Worm (Caenorhabditis elegans): ENCODE results near the gene btb-8.

- TF ChIP-seq nhr-76 (tag; optimal IDR thresholded peaks at IDR 0.05) (no peak), hlh-1 (tag; optimal IDR thresholded peaks at IDR 0.05) (no peak), ztf-11 (tag; optimal IDR thresholded peaks at IDR 0.05) (no peak), pha-4 (tag; optimal IDR thresholded peaks at IDR 0.05) (no peak), unc-39 (tag; optimal IDR thresholded peaks at IDR 0.05) (no peak), ces-1 (GFP tag; optimal IDR thresholded peaks at IDR 0.05) (no peak), nhr-28 (tag; optimal IDR thresholded peaks at IDR 0.05) (no peak), elt-3 (tag; optimal IDR thresholded peaks at IDR 0.05) (no peak), nhr-237 (tag; optimal IDR thresholded peaks at IDR 0.05) (no peak), mep-1 (tag; optimal IDR thresholded peaks at IDR 0.05) (no peak), ceh-83 (GFP tag; optimal IDR thresholded peaks at IDR 0.05) (no peak), M03D4.4 (tag; optimal IDR thresholded peaks at IDR 0.05) (no peak), tbx-8 (GFP tag; optimal IDR thresholded peaks at IDR 0.05) (no peak), cnd-1 (tag; optimal IDR thresholded peaks at IDR 0.05) (no peak)
Measured at ce11 chrII:1682218-1682617, 40.4 kb upstream of the btb-8 start, which contains the start of gene fbxb-26.
